Worm (Caenorhabditis elegans) whole organism, L3 larva: ENCODE results near the gene tmed-4.

Source experiments
- ceh-9 ChIP-seq: sonication (generic microtip); optimal IDR thresholded peaks from 2 replicates; lab custom pipeline; 2018; ENCODE audit warnings: missing biosample characterization, missing genetic modification characterization
- elt-1 ChIP-seq: fragments of 150-350 bp; optimal IDR thresholded peaks from 2 replicates; lab custom pipeline; 2014; ENCODE audit warnings: missing biosample characterization, missing genetic modification characterization
- fkh-10 ChIP-seq: sonication (generic microtip); optimal IDR thresholded peaks from 2 replicates; lab custom pipeline; 2017; ENCODE audit warnings: missing biosample characterization, missing genetic modification reagents, missing genetic modification characterization

DNA sequence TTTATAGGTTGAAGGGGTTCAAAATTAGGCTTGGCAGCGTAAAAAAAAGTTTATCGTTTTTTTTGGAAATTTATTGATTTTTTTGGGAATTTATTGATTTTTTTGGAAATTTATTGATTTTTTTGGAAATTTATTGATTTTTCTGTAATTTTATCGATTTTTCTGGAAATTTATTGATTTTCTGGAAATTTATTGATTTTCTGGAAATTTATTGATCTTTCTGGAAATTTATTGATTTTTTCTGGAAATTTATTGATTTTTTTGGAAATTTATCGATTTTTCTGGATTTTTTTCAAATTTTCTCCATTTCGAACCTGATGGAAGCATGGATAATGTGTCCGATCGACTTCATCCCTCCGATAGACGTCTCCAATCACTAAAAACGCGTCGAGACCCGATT is 44.1 kb downstream of the tmed-4 start:
- no peak for TF ChIP-seq fkh-10 (GFP tag; lab: Kevin White, UChicago)
- no peak for TF ChIP-seq ceh-9
- TF ChIP-seq elt-1 (tag; lab: Kevin White, UChicago) = no peak
